Worm (Caenorhabditis elegans): ENCODE measurements around the gene M01H9.10.

DNA sequence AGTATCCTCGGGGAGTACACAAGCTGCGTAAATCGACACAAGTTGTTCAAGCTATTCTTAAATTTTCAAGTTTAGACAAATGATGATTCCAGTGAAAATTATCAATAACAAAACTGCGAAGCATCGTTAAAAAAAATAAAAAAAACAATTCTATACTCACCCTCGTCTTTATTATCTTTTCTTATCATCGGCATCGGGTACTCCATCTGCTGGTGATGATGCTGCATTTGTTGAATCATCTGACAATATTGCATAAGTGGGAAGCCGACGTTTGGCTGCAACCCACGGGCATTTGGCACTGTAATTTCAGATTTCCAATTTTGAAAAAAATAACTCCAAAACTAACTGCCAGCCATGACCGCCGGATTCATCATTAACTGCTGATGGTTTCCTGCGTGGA is 1.4 kb upstream of the M01H9.10 start:
- TF ChIP-seq nhr-237 (tag; optimal IDR thresholded peaks at IDR 0.05) (no peak), ceh-8 (GFP tag; optimal IDR thresholded peaks at IDR 0.05) (no peak), unc-62 (GFP tag; optimal IDR thresholded peaks at IDR 0.05) (no peak), pax-3 (tag; optimal IDR thresholded peaks at IDR 0.05) (no peak), nhr-77 (tag; optimal IDR thresholded peaks at IDR 0.05) (no peak), nhr-11 (tag; optimal IDR thresholded peaks at IDR 0.05) (no peak), fos-1 (tag; optimal IDR thresholded peaks at IDR 0.05) (no peak), elt-2 (tag; optimal IDR thresholded peaks at IDR 0.05) (peak; percentile 26), aha-1 (tag; optimal IDR thresholded peaks at IDR 0.05) (no peak), rnt-1 (tag; optimal IDR thresholded peaks at IDR 0.05) (no peak), hpl-2 (GFP tag; optimal IDR thresholded peaks at IDR 0.05) (no peak), skn-1 (tag; optimal IDR thresholded peaks at IDR 0.05) (no peak), dpl-1 (GFP tag; optimal IDR thresholded peaks at IDR 0.05) (no peak), lin-39 (tag; optimal IDR thresholded peaks at IDR 0.05) (no peak)
